Worm (Caenorhabditis elegans) whole organism, L4 larva: Measurements from ENCODE around the gene clec-8.

Experiments used
- saeg-2 ChIP-seq: fragments of 200-800 bp; sonication (Bioruptor generic); IDR thresholded peaks from 2 replicates; pipeline ENCODE4 v1.3.6; 2022; ENCODE audit warnings: missing genetic modification reagents, missing genetic modification characterization, missing compliant biosample characterization
- unc-62 ChIP-seq, 3 experiments: fragments of 150-350 bp in 1 of 3; sonication (generic microtip); optimal IDR thresholded peaks in 2 of 3; peaks in 1 of 3; 1 replicate in 1 of 3; 2 replicates in 2 of 3; lab custom pipeline; 2014 to 2017; ENCODE audit warnings: missing biosample characterization in 3 of 3, missing genetic modification characterization in 3 of 3, missing genetic modification reagents in 3 of 3, missing genotype in 1 of 3

DNA sequence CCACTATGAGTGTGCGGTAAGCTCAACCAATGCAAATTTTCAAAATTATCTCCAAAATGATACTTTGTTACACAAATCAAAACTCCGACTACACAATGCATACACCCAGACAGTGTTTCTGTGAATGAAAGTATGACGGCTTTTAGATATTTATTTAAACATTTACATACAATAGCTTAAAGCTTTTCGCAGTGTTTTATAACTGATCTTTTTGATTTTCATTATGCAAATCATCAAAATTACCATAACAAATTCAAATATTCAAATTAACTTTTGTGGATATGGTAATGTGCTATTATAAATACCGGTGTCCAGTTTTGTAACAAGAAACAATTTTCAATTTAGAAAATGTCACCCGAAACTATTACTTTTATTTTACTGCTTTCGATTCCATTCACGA lies 31.4 kb downstream of the clec-8 start, which contains the start of the genes F49C5.5 and F49C5.10:
- TF ChIP-seq saeg-2 (GFP tag; lab: Robert Waterston, UW), result no peak
- TF ChIP-seq unc-62 (GFP tag; optimal IDR thresholded peaks at IDR 0.05 in 1 of 2; lab: Kevin White, UChicago), result no peak
- no peak for TF ChIP-seq unc-62 (tag; optimal IDR thresholded peaks at IDR 0.05; lab: Kevin White, UChicago)
